Fruit fly (Drosophila melanogaster) whole organism, prepupa: Measurements from ENCODE around the gene CG32248.

Experiments used
- CG10631 ChIP-seq: fragments of 200-800 bp; sonication (Bioruptor generic); optimal IDR thresholded peaks from 2 replicates; lab custom pipeline; 2016; ENCODE audit warnings: missing biosample characterization, missing genetic modification characterization
- CG15336 ChIP-seq: fragments of 200-800 bp; sonication (Bioruptor generic); IDR thresholded peaks from 2 replicates; pipeline ENCODE4 v1.3.6; 2022; ENCODE audit warnings: missing biosample characterization, missing genetic modification characterization
- CG3032 ChIP-seq: fragments of 200-800 bp; optimal IDR thresholded peaks from 2 replicates; lab custom pipeline; 2019; ENCODE audit warnings: missing biosample characterization, mild to moderate bottlenecking, missing genetic modification characterization, moderate library complexity
- CG9139 ChIP-seq: fragments of 200-800 bp; sonication (Bioruptor generic); optimal IDR thresholded peaks from 3 replicates; lab custom pipeline; 2017; ENCODE audit warnings: missing biosample characterization, mild to moderate bottlenecking, missing genetic modification characterization
- Eip75B ChIP-seq: fragments of 200-800 bp; sonication (Bioruptor generic); optimal IDR thresholded peaks from 3 replicates; lab custom pipeline; 2016; ENCODE audit warnings: missing biosample characterization, missing genetic modification characterization
- Eip78C ChIP-seq: fragments of 200-800 bp; sonication (Bioruptor generic); peaks from one replicate; lab custom pipeline; 2016; ENCODE audit warnings: missing biosample characterization, missing genetic modification characterization
- Hr39 ChIP-seq: fragments of 200-800 bp; sonication (Bioruptor generic); optimal IDR thresholded peaks from 2 replicates; lab custom pipeline; 2016; ENCODE audit warnings: missing biosample characterization, missing genetic modification characterization
- Hr4 ChIP-seq: fragments of 200-800 bp; sonication (Bioruptor generic); optimal IDR thresholded peaks from 3 replicates; lab custom pipeline; 2016; ENCODE audit warnings: missing biosample characterization, missing genetic modification characterization
- Lpt ChIP-seq: fragments of 200-800 bp; sonication (Bioruptor generic); optimal IDR thresholded peaks from 3 replicates; lab custom pipeline; 2016; ENCODE audit warnings: missing biosample characterization, missing genetic modification characterization
- OdsH ChIP-seq: fragments of 200-800 bp; sonication (Bioruptor generic); optimal IDR thresholded peaks from 3 replicates; lab custom pipeline; 2016; ENCODE audit warnings: missing biosample characterization, missing genetic modification characterization
- Sox15 ChIP-seq: fragments of 200-800 bp; sonication (Bioruptor generic); optimal IDR thresholded peaks from 3 replicates; lab custom pipeline; 2016; ENCODE audit warnings: missing biosample characterization, missing genetic modification characterization
- lz ChIP-seq: fragments of 200-800 bp; sonication (Bioruptor generic); optimal IDR thresholded peaks from 3 replicates; lab custom pipeline; 2016; ENCODE audit warnings: missing biosample characterization, missing genetic modification characterization
- spab ChIP-seq: fragments of 200-800 bp; sonication (Bioruptor generic); optimal IDR thresholded peaks from 2 replicates; lab custom pipeline; 2017; ENCODE audit warnings: missing biosample characterization, mild to moderate bottlenecking, missing genetic modification characterization, missing genetic modification reagents

DNA sequence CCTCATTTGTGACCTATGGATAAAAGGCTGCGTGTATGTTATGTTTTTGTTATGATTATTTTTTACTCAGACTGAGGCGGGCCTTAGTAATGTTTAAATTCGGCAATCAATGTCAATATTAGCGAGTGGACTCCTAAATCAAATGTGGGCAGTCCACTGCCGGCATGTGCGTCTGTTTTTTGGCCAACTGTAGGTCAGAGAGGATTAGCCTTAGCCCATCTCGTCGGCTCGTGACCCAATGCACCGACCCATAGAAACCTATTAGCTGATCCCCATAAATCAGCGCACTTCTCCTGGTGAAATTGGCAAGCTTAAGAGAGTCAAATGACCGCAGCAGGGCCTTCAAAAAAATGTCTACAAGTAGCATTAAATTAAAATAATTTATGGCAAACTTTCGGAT lies 4.2 kb downstream of the CG32248 start:
- no peak for TF ChIP-seq CG10631 (GFP tag; lab: Kevin White, UChicago)
- no peak for TF ChIP-seq lz (GFP tag; lab: Kevin White, UChicago)
- TF ChIP-seq Eip78C (GFP tag; lab: Kevin White, UChicago): no peak
- no peak for TF ChIP-seq CG3032 (tag; lab: Kevin White, UChicago)
- no peak for TF ChIP-seq CG15336
- no peak for TF ChIP-seq CG9139 (GFP tag; lab: Kevin White, UChicago)
- no peak for TF ChIP-seq spab (GFP tag; lab: Kevin White, UChicago)
- TF ChIP-seq Hr39 (GFP tag; lab: Kevin White, UChicago): no peak
- no peak for TF ChIP-seq OdsH (GFP tag; lab: Kevin White, UChicago)
- TF ChIP-seq Eip75B (GFP tag; lab: Kevin White, UChicago): no peak
- TF ChIP-seq Sox15 (GFP tag; lab: Kevin White, UChicago): no peak
- TF ChIP-seq Lpt (GFP tag; lab: Kevin White, UChicago): no peak
- no peak for TF ChIP-seq Hr4
